Worm (Caenorhabditis elegans) whole organism, L4 larva: ENCODE data around the gene hat-1.

Experiments
- Y48G9A.11 ChIP-seq: fragments of 200-800 bp; sonication (Bioruptor generic); IDR thresholded peaks from 2 replicates; pipeline ENCODE4 v1.3.6; 2022; ENCODE audit warnings: missing genetic modification reagents, missing genetic modification characterization, missing compliant biosample characterization
- ZK546.5 ChIP-seq, 2 experiments: sonication (generic microtip); optimal IDR thresholded peaks; 2 replicates each; lab custom pipeline; 2017; ENCODE audit warnings: missing biosample characterization in 2 of 2, missing genetic modification characterization in 2 of 2
- ceh-62 ChIP-seq: sonication (generic microtip); optimal IDR thresholded peaks from 2 replicates; lab custom pipeline; 2017; ENCODE audit warnings: missing biosample characterization, missing genetic modification characterization
- ctbp-1 ChIP-seq: fragments of 200-800 bp; sonication (Bioruptor generic); IDR thresholded peaks from 2 replicates; pipeline ENCODE4 v1.3.6; 2022; ENCODE audit warnings: missing genetic modification reagents, missing genetic modification characterization, missing compliant biosample characterization
- dmd-6 ChIP-seq: fragments of 200-800 bp; sonication (Bioruptor generic); IDR thresholded peaks from 2 replicates; pipeline ENCODE4 v1.3.6; 2022; ENCODE audit warnings: missing genetic modification reagents, missing genetic modification characterization, missing compliant biosample characterization
- dpl-1 ChIP-seq: fragments of 150-350 bp; optimal IDR thresholded peaks from 2 replicates; lab custom pipeline; 2014; ENCODE audit warnings: missing biosample characterization, missing genetic modification reagents, missing genetic modification characterization
- egl-27 ChIP-seq: sonication (generic microtip); optimal IDR thresholded peaks from 3 replicates; lab custom pipeline; 2017; ENCODE audit warnings: missing biosample characterization, missing genetic modification reagents, missing genetic modification characterization
- pha-4 ChIP-seq, 2 experiments: fragments of 150-350 bp in 1 of 2; fragments of 200-800 bp in 1 of 2; sonication (Bioruptor generic) in 1 of 2; IDR thresholded peaks in 1 of 2; optimal IDR thresholded peaks in 1 of 2; 2 replicates each; pipeline versions ENCODE4 v1.3.6 to Lab custom; 2014 to 2022; ENCODE audit warnings: missing genetic modification characterization in 2 of 2, missing genetic modification reagents in 2 of 2, missing biosample characterization in 1 of 2, missing compliant biosample characterization in 1 of 2
- snpc-4 ChIP-seq: fragments of 150-350 bp; optimal IDR thresholded peaks from 2 replicates; lab custom pipeline; 2014; ENCODE audit warnings: missing biosample characterization, missing genetic modification characterization
- tra-1 ChIP-seq: fragments of 200-800 bp; sonication (Bioruptor generic); IDR thresholded peaks from 2 replicates; pipeline ENCODE4 v1.3.6; 2022; ENCODE audit warnings: missing genetic modification reagents, missing genetic modification characterization, missing compliant biosample characterization
- unc-39 ChIP-seq: sonication (generic microtip); optimal IDR thresholded peaks from 2 replicates; lab custom pipeline; 2017; ENCODE audit warnings: missing biosample characterization, missing genetic modification characterization

ce11 chrIII:10383804-10384203, 23.2 kb downstream of the hat-1 start:
- TF ChIP-seq tra-1 (GFP tag; lab: Robert Waterston, UW) (no peak), dpl-1 (GFP tag; lab: Kevin White, UChicago) (no peak), egl-27 (tag; lab: Kevin White, UChicago) (no peak), ctbp-1 (no peak), unc-39 (tag; lab: Kevin White, UChicago) (no peak), ceh-62 (tag; lab: Kevin White, UChicago) (no peak), snpc-4 (tag; lab: Kevin White, UChicago) (no peak), Y48G9A.11 (no peak), dmd-6 (no peak), pha-4 (GFP tag; IDR thresholded peaks at IDR 0.05; lab: Robert Waterston, UW) (no peak), pha-4 (tag; optimal IDR thresholded peaks at IDR 0.05; lab: Kevin White, UChicago) (no peak), ZK546.5 (tag; optimal IDR thresholded peaks at IDR 0.05; lab: Kevin White, UChicago) (no peak)
